Fruit fly (Drosophila melanogaster): ENCODE measurements around the gene nmdyn-D7.

dm6 chr3R:9704183-9705007, 24.7 kb downstream of the nmdyn-D7 start:
- TF ChIP-seq h (optimal IDR thresholded peaks at IDR 0.05) (no peak), Sin3A (optimal IDR thresholded peaks at IDR 0.05) (no peak), psq (optimal IDR thresholded peaks at IDR 0.05) (no peak), ttk (optimal IDR thresholded peaks at IDR 0.05) (no peak), insv (optimal IDR thresholded peaks at IDR 0.05) (no peak)
